Worm (Caenorhabditis elegans): ENCODE data around the gene myo-5.

DNA sequence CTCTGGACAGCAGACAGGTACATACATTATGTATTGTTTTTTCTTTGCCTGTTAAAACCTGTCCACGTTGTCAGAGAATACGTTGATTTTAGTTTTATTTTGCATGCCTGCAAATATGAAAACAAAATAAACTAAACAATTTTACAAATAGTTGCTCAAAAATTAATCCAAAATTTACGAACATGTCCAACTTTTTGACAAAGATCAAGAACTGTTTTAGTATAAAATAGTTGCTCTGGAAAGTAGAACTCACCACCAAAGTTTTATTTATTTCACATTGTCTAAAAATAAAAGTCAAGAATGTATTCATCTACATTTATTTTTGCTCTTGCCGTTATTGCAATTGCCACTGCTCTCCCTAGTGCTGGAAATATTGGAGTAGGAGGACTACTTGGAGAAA, 4.3 kb upstream of the myo-5 start, which contains the start of gene srlf-16:
- no peak for TF ChIP-seq tbx-2 (tag; optimal IDR thresholded peaks at IDR 0.05)
- no peak for TF ChIP-seq ttx-3 (tag; optimal IDR thresholded peaks at IDR 0.05)
- no peak for TF ChIP-seq ceh-9 (tag; optimal IDR thresholded peaks at IDR 0.05)
- TF ChIP-seq ahr-1 (tag; optimal IDR thresholded peaks at IDR 0.05) = no peak
- TF ChIP-seq pha-2 (tag; optimal IDR thresholded peaks at IDR 0.05) = no peak
- TF ChIP-seq elt-2 (tag; optimal IDR thresholded peaks at IDR 0.05) = no peak
- no peak for TF ChIP-seq fkh-10 (GFP tag; optimal IDR thresholded peaks at IDR 0.05)
- TF ChIP-seq K09A11.1 (tag; optimal IDR thresholded peaks at IDR 0.05; ENCODE audit: insufficient read depth) = no peak
- TF ChIP-seq madf-2 (tag; optimal IDR thresholded peaks at IDR 0.05) = no peak
- TF ChIP-seq fax-1 (tag; optimal IDR thresholded peaks at IDR 0.05) = no peak
- no peak for TF ChIP-seq pha-4 (tag; optimal IDR thresholded peaks at IDR 0.05)

Measured in whole organism, late embryonic.